Fruit fly (Drosophila melanogaster) whole organism, embryonic: Measurements from ENCODE around the gene ric8a.

Experiments used
- Ada2b ChIP-seq: fragments of 200-800 bp; sonication (Bioruptor generic); IDR thresholded peaks from 2 replicates; pipeline ENCODE4 v1.3.6; 2022; ENCODE audit warnings: missing biosample characterization, missing genetic modification characterization
- Antp ChIP-seq: fragments of 200-800 bp; sonication (Bioruptor generic); optimal IDR thresholded peaks from 3 replicates; lab custom pipeline; 2016; ENCODE audit warnings: missing biosample characterization, missing genetic modification characterization
- CG1024 ChIP-seq: fragments of 200-800 bp; sonication (Bioruptor generic); IDR thresholded peaks from 2 replicates; pipeline ENCODE4 v1.3.6; 2022; ENCODE audit warnings: missing biosample characterization, missing genetic modification characterization
- CG10321 ChIP-seq: fragments of 200-800 bp; sonication (Bioruptor generic); IDR thresholded peaks from 2 replicates; pipeline ENCODE4 v1.3.6; 2022; ENCODE audit warnings: missing biosample characterization, missing genetic modification characterization
- CG12299 ChIP-seq: fragments of 200-800 bp; sonication (Bioruptor generic); optimal IDR thresholded peaks from 2 replicates; lab custom pipeline; 2018; ENCODE audit warnings: missing biosample characterization, mild to moderate bottlenecking, missing genetic modification characterization
- CG13296 ChIP-seq: fragments of 200-800 bp; sonication (Bioruptor generic); optimal IDR thresholded peaks from 3 replicates; lab custom pipeline; 2018; ENCODE audit warnings: missing biosample characterization, mild to moderate bottlenecking, missing genetic modification characterization
- CG14050 ChIP-seq: fragments of 200-800 bp; sonication (Bioruptor generic); IDR thresholded peaks from 3 replicates; pipeline ENCODE4 v1.3.6; 2022; ENCODE audit warnings: missing biosample characterization, missing genetic modification characterization
- CG15269 ChIP-seq: fragments of 200-800 bp; sonication (Bioruptor generic); optimal IDR thresholded peaks from 2 replicates; lab custom pipeline; 2018; ENCODE audit warnings: missing biosample characterization, mild to moderate bottlenecking, missing genetic modification characterization, moderate library complexity
- CG1603 ChIP-seq: fragments of 200-800 bp; sonication (Bioruptor generic); optimal IDR thresholded peaks from 2 replicates; lab custom pipeline; 2019; ENCODE audit warnings: missing biosample characterization, mild to moderate bottlenecking, missing genetic modification characterization, moderate library complexity
- CG16863 ChIP-seq: fragments of 200-800 bp; sonication (Bioruptor generic); optimal IDR thresholded peaks from 3 replicates; lab custom pipeline; 2016; ENCODE audit warnings: missing biosample characterization, missing genetic modification characterization
- CG17359 ChIP-seq: fragments of 200-800 bp; sonication (Bioruptor generic); optimal IDR thresholded peaks from 3 replicates; lab custom pipeline; 2018; ENCODE audit warnings: missing biosample characterization, mild to moderate bottlenecking, missing genetic modification characterization, moderate library complexity
- CG18619 ChIP-seq: fragments of 200-800 bp; sonication (Bioruptor generic); optimal IDR thresholded peaks from 3 replicates; lab custom pipeline; 2017; ENCODE audit warnings: missing biosample characterization, mild to moderate bottlenecking, missing genetic modification characterization
- CG2712 ChIP-seq: fragments of 200-800 bp; optimal IDR thresholded peaks from 3 replicates; lab custom pipeline; 2019; ENCODE audit warnings: missing biosample characterization, mild to moderate bottlenecking, missing genetic modification characterization, moderate library complexity
- CG4404 ChIP-seq: fragments of 200-800 bp; sonication (Bioruptor generic); IDR thresholded peaks from 2 replicates; pipeline ENCODE4 v1.3.6; 2022; ENCODE audit warnings: missing biosample characterization, missing genetic modification characterization
- CG4707 ChIP-seq: fragments of 200-800 bp; sonication (Bioruptor generic); optimal IDR thresholded peaks from 2 replicates; lab custom pipeline; 2018; ENCODE audit warnings: missing biosample characterization, mild to moderate bottlenecking, missing genetic modification characterization, moderate library complexity
- CG4820 ChIP-seq: fragments of 200-800 bp; sonication (Bioruptor generic); optimal IDR thresholded peaks from 3 replicates; lab custom pipeline; 2016; ENCODE audit warnings: missing biosample characterization, missing genetic modification characterization
- CG5180 ChIP-seq: fragments of 200-800 bp; sonication (Bioruptor generic); optimal IDR thresholded peaks from 3 replicates; lab custom pipeline; 2017; ENCODE audit warnings: missing biosample characterization, missing genetic modification characterization, mild to moderate bottlenecking, moderate library complexity, missing genetic modification reagents
- CG7839 ChIP-seq: fragments of 200-800 bp; sonication (Bioruptor generic); optimal IDR thresholded peaks from 3 replicates; lab custom pipeline; 2018; ENCODE audit warnings: missing biosample characterization, mild to moderate bottlenecking, missing genetic modification characterization, moderate library complexity
- GATAe ChIP-seq: fragments of 200-800 bp; sonication (Bioruptor generic); conservative IDR thresholded peaks from 2 replicates; pipeline ENCODE4 v1.3.6; 2022; ENCODE audit warnings: missing biosample characterization, missing genetic modification characterization
- Gug ChIP-seq: fragments of 200-800 bp; sonication (Bioruptor generic); IDR thresholded peaks from 4 replicates; pipeline ENCODE4 v1.3.6; 2022; ENCODE audit warnings: missing biosample characterization, missing genetic modification characterization
- Hr51 ChIP-seq, 2 experiments: fragments of 200-800 bp; sonication (Bioruptor generic); optimal IDR thresholded peaks; 2 replicates in 1 of 2; 3 replicates in 1 of 2; lab custom pipeline; 2016 to 2018; ENCODE audit warnings: missing biosample characterization in 2 of 2, missing genetic modification characterization in 2 of 2, mild to moderate bottlenecking in 1 of 2, moderate library complexity in 1 of 2
- Lhr ChIP-seq: fragments of 200-800 bp; sonication (Bioruptor generic); optimal IDR thresholded peaks from 3 replicates; lab custom pipeline; 2017; ENCODE audit warnings: mild to moderate bottlenecking, missing biosample characterization, missing genetic modification reagents, missing genetic modification characterization
- Med ChIP-seq: fragments of 200-800 bp; sonication (Bioruptor generic); peaks from one replicate; lab custom pipeline; 2016; ENCODE audit warnings: missing biosample characterization, missing genetic modification characterization, mild to moderate bottlenecking, inconsistent platforms, moderate library complexity
- Mrtf ChIP-seq: fragments of 200-800 bp; sonication (Bioruptor generic); IDR thresholded peaks from 3 replicates; pipeline ENCODE4 v1.3.6; 2022; ENCODE audit warnings: missing biosample characterization, missing genetic modification characterization
- Oli ChIP-seq: fragments of 200-800 bp; sonication (Bioruptor generic); optimal IDR thresholded peaks from 2 replicates; lab custom pipeline; 2018; ENCODE audit warnings: missing biosample characterization, mild to moderate bottlenecking, missing genetic modification characterization, moderate library complexity
- PHDP ChIP-seq: fragments of 200-800 bp; sonication (Bioruptor generic); optimal IDR thresholded peaks from 3 replicates; lab custom pipeline; 2018; ENCODE audit warnings: missing biosample characterization, mild to moderate bottlenecking, missing genetic modification characterization, moderate library complexity
- Rx ChIP-seq: fragments of 200-800 bp; sonication (Bioruptor generic); IDR thresholded peaks from 2 replicates; pipeline ENCODE4 v1.3.6; 2022; ENCODE audit warnings: missing biosample characterization, missing genetic modification characterization
- Sox102F ChIP-seq: fragments of 200-800 bp; sonication (Bioruptor generic); optimal IDR thresholded peaks from 2 replicates; lab custom pipeline; 2018; ENCODE audit warnings: missing biosample characterization, mild to moderate bottlenecking, missing genetic modification characterization, moderate library complexity
- bowl ChIP-seq: fragments of 200-800 bp; sonication (Bioruptor generic); IDR thresholded peaks from 2 replicates; pipeline ENCODE4 v1.3.6; 2022; ENCODE audit warnings: missing biosample characterization, missing genetic modification characterization
- btn ChIP-seq: fragments of 200-800 bp; sonication (Bioruptor generic); optimal IDR thresholded peaks from 2 replicates; lab custom pipeline; 2016; ENCODE audit warnings: missing biosample characterization, missing genetic modification characterization
- dmrt99B ChIP-seq: fragments of 200-800 bp; sonication (Bioruptor generic); optimal IDR thresholded peaks from 2 replicates; lab custom pipeline; 2018; ENCODE audit warnings: missing biosample characterization, mild to moderate bottlenecking, missing genetic modification characterization, moderate library complexity
- gcm ChIP-seq: fragments of 200-800 bp; sonication (Bioruptor generic); optimal IDR thresholded peaks from 2 replicates; lab custom pipeline; 2019; ENCODE audit warnings: missing biosample characterization, mild to moderate bottlenecking, missing genetic modification characterization, moderate library complexity
- grau ChIP-seq: fragments of 200-800 bp; optimal IDR thresholded peaks from 3 replicates; lab custom pipeline; 2019; ENCODE audit warnings: missing biosample characterization, mild to moderate bottlenecking, missing genetic modification characterization, moderate library complexity
- hkb ChIP-seq, 2 experiments: fragments of 200-800 bp in 1 of 2; fragments of >200 bp in 1 of 2; sonication (Bioruptor generic) in 1 of 2; IDR thresholded peaks in 1 of 2; optimal IDR thresholded peaks in 1 of 2; 2 replicates each; pipeline versions ENCODE4 v1.3.6 to Lab custom; 2017 to 2022; ENCODE audit warnings: missing biosample characterization in 1 of 2, missing genetic modification characterization in 1 of 2
- jing ChIP-seq: fragments of 200-800 bp; sonication (Bioruptor generic); optimal IDR thresholded peaks from 2 replicates; lab custom pipeline; 2018; ENCODE audit warnings: missing biosample characterization, mild to moderate bottlenecking, missing genetic modification characterization
- kah ChIP-seq: fragments of 200-800 bp; sonication (Bioruptor generic); optimal IDR thresholded peaks from 2 replicates; lab custom pipeline; 2018; ENCODE audit warnings: missing biosample characterization, mild to moderate bottlenecking, missing genetic modification characterization
- kni ChIP-seq: fragments of 200-800 bp; sonication (Bioruptor generic); optimal IDR thresholded peaks from 3 replicates; lab custom pipeline; 2017; ENCODE audit warnings: mild to moderate bottlenecking, missing biosample characterization, missing genetic modification reagents, missing genetic modification characterization
- mam ChIP-seq: fragments of 200-800 bp; sonication (Bioruptor generic); optimal IDR thresholded peaks from 3 replicates; lab custom pipeline; 2016; ENCODE audit warnings: missing biosample characterization, missing genetic modification characterization
- pan ChIP-seq, 4 experiments: fragments of >200 bp in 3 of 4; fragments of 200-800 bp in 1 of 4; sonication (Bioruptor generic) in 1 of 4; optimal IDR thresholded peaks in 3 of 4; IDR thresholded peaks in 1 of 4; 2 replicates each; pipeline versions ENCODE4 v1.3.6 to Lab custom; 2017 to 2022; ENCODE audit warnings: missing biosample characterization in 2 of 4, missing genetic modification characterization in 2 of 4, mixed read lengths in 1 of 4
- pb ChIP-seq: fragments of 200-800 bp; sonication (Bioruptor generic); optimal IDR thresholded peaks from 3 replicates; lab custom pipeline; 2016; ENCODE audit warnings: missing biosample characterization, missing genetic modification characterization
- peb ChIP-seq: fragments of 200-800 bp; sonication (Bioruptor generic); IDR thresholded peaks from 2 replicates; pipeline ENCODE4 v1.3.6; 2022; ENCODE audit warnings: missing biosample characterization, missing genetic modification characterization
- sima ChIP-seq: fragments of 200-800 bp; sonication (Bioruptor generic); optimal IDR thresholded peaks from 2 replicates; lab custom pipeline; 2016; ENCODE audit warnings: missing biosample characterization, missing genetic modification characterization
- tio ChIP-seq: fragments of 200-800 bp; sonication (Bioruptor generic); optimal IDR thresholded peaks from 2 replicates; lab custom pipeline; 2017; ENCODE audit warnings: missing biosample characterization, missing genetic modification characterization, inconsistent platforms
- twi ChIP-seq: fragments of 200-800 bp; optimal IDR thresholded peaks from 2 replicates; lab custom pipeline; 2019; ENCODE audit warnings: missing biosample characterization, mild to moderate bottlenecking, missing genetic modification characterization, moderate library complexity
- unpg ChIP-seq: fragments of 200-800 bp; sonication (Bioruptor generic); optimal IDR thresholded peaks from 3 replicates; lab custom pipeline; 2018; ENCODE audit warnings: missing biosample characterization, mild to moderate bottlenecking, missing genetic modification characterization, moderate library complexity
- usp ChIP-seq: fragments of >200 bp; optimal IDR thresholded peaks from 2 replicates; lab custom pipeline; 2017; ENCODE audit warnings: missing biosample characterization, missing genetic modification characterization
- vnd ChIP-seq: fragments of 200-800 bp; sonication (Bioruptor generic); IDR thresholded peaks from 3 replicates; pipeline ENCODE4 v1.3.6; 2022; ENCODE audit warnings: missing biosample characterization, missing genetic modification characterization; ENCODE audit not compliant: partially characterized antibody
- wor ChIP-seq: fragments of 200-800 bp; sonication (Bioruptor generic); IDR thresholded peaks from 2 replicates; pipeline ENCODE4 v1.3.6; 2022; ENCODE audit warnings: missing biosample characterization, missing genetic modification characterization
- zfh1 ChIP-seq: fragments of 200-800 bp; sonication (Bioruptor generic); IDR thresholded peaks from 3 replicates; pipeline ENCODE4 v1.3.6; 2022; ENCODE audit warnings: missing biosample characterization, missing genetic modification characterization

The ric8a gene

dm6 chrX:9220434-9220833 is 35.5 kb upstream of the ric8a start (continued):
- TF ChIP-seq bowl (GFP tag; lab: Robert Waterston, UW) (no peak), CG15269 (tag; lab: Kevin White, UChicago) (no peak), pb (no peak), tio (GFP tag; lab: Kevin White, UChicago) (no peak), wor (GFP tag; lab: Robert Waterston, UW) (0 out of 2 replicates have a peak, but pooled peaks have one; percentile 24), CG16863 (peak; percentile 2), Oli (tag; lab: Kevin White, UChicago) (peak; percentile 14), CG14050 (GFP tag; lab: Robert Waterston, UW) (no peak), sima (GFP tag; lab: Kevin White, UChicago) (no peak), kni (no peak), Rx (GFP tag; lab: Robert Waterston, UW) (peak; percentile 39), vnd (GFP tag; lab: Robert Waterston, UW) (no peak), btn (GFP tag; lab: Kevin White, UChicago) (peak; percentile 14), CG13296 (GFP tag; lab: Kevin White, UChicago) (no peak), CG12299 (no peak), CG4820 (GFP tag; lab: Kevin White, UChicago) (peak; percentile 14), CG4707 (GFP tag; lab: Kevin White, UChicago) (no peak), Mrtf (0 out of 3 replicates have a peak, but pooled peaks have one; percentile 23), CG7839 (tag; lab: Kevin White, UChicago) (peak; percentile 23), jing (GFP tag; lab: Kevin White, UChicago) (no peak), Antp (peak; percentile 32), twi (tag; lab: Kevin White, UChicago) (no peak), unpg (GFP tag; lab: Kevin White, UChicago) (peak; percentile 6), Gug (GFP tag; lab: Robert Waterston, UW) (peak; percentile 54; the same call in 2 of the 4 replicates), CG18619 (no peak), CG1024 (GFP tag; lab: Robert Waterston, UW) (0 out of 2 replicates have a peak, but pooled peaks have one; percentile 51), GATAe (GFP tag; lab: Robert Waterston, UW) (no peak), gcm (no peak), Lhr (GFP tag; lab: Kevin White, UChicago) (no peak), grau (tag; lab: Kevin White, UChicago) (peak; percentile 80), CG2712 (tag; lab: Kevin White, UChicago) (peak; percentile 32), mam (GFP tag; lab: Kevin White, UChicago) (no peak), CG17359 (tag; lab: Kevin White, UChicago) (peak; percentile 31), PHDP (tag; lab: Kevin White, UChicago) (no peak), dmrt99B (tag; lab: Kevin White, UChicago) (peak; percentile 26), kah (GFP tag; lab: Kevin White, UChicago) (no peak), Sox102F (GFP tag; lab: Kevin White, UChicago) (peak; percentile 45), zfh1 (peak; percentile 49; the same call in 1 of the 3 replicates), usp (GFP tag; lab: Kevin White, UChicago) (no peak), Ada2b (GFP tag; lab: Robert Waterston, UW) (peak; percentile 26; the same call in 1 of the 2 replicates), CG5180 (no peak), peb (0 out of 2 replicates have a peak, but pooled peaks have one; percentile 16), Med (GFP tag; lab: Kevin White, UChicago) (peak; percentile 81), Hr51 (GFP tag; optimal IDR thresholded peaks at IDR 0.05; lab: Kevin White, UChicago) (no peak), CG10321 (GFP tag; lab: Robert Waterston, UW) (no peak), CG4404 (GFP tag; lab: Robert Waterston, UW) (peak; percentile 42; the same call in 1 of the 2 replicates), hkb (optimal IDR thresholded peaks at IDR 0.05; lab: Kevin White, UChicago) (no peak), hkb (GFP tag; IDR thresholded peaks at IDR 0.05; lab: Robert Waterston, UW) (0 out of 2 replicates have a peak, but pooled peaks have one; percentile 19), pan (optimal IDR thresholded peaks at IDR 0.05; lab: Kevin White, UChicago) (no peak), pan (GFP tag; optimal IDR thresholded peaks at IDR 0.05 in 1 of 2, IDR thresholded peaks at IDR 0.05 in 1 of 2) (peak in 1 of 2 experiments; percentile 13), CG1603 (tag; lab: Kevin White, UChicago) (peak; percentile 64)
